Worm (Caenorhabditis elegans) whole organism, late embryonic: ENCODE measurements around the gene C02B10.3.

Experiments used
- ama-1 ChIP-seq: fragments of 150-350 bp; optimal IDR thresholded peaks from 2 replicates; lab custom pipeline; 2014
- ceh-22 ChIP-seq: sonication (generic microtip); optimal IDR thresholded peaks from 2 replicates; lab custom pipeline; 2017; ENCODE audit warnings: missing biosample characterization, missing genetic modification characterization
- ceh-6 ChIP-seq: fragments of 200-800 bp; sonication (Bioruptor generic); optimal IDR thresholded peaks from 2 replicates; lab custom pipeline; 2018; ENCODE audit warnings: mild to moderate bottlenecking, missing genetic modification characterization, missing compliant biosample characterization
- elt-2 ChIP-seq: sonication (generic microtip); optimal IDR thresholded peaks from 2 replicates; lab custom pipeline; 2016; ENCODE audit warnings: missing genetic modification reagents, missing genetic modification characterization, missing compliant biosample characterization
- fax-1 ChIP-seq: sonication (generic microtip); optimal IDR thresholded peaks from 2 replicates; lab custom pipeline; 2016; ENCODE audit warnings: missing genotype, missing genetic modification characterization, missing compliant biosample characterization
- fkh-10 ChIP-seq: fragments of 150-350 bp; optimal IDR thresholded peaks from 2 replicates; lab custom pipeline; 2014; ENCODE audit warnings: missing biosample characterization, missing genetic modification reagents, missing genetic modification characterization
- hlh-30 ChIP-seq: sonication (generic microtip); optimal IDR thresholded peaks from 2 replicates; lab custom pipeline; 2017; ENCODE audit warnings: antibody characterized with exemption, missing genetic modification characterization, missing compliant biosample characterization; ENCODE audit not compliant: insufficient read depth
- lin-11 ChIP-seq: fragments of 200-800 bp; sonication (Bioruptor generic); optimal IDR thresholded peaks from 2 replicates; lab custom pipeline; 2018; ENCODE audit warnings: mild to moderate bottlenecking, missing genetic modification characterization, missing compliant biosample characterization
- nfya-1 ChIP-seq: sonication (generic microtip); optimal IDR thresholded peaks from 2 replicates; lab custom pipeline; 2017; ENCODE audit warnings: missing genetic modification characterization, mild to moderate bottlenecking, missing compliant biosample characterization, antibody characterized with exemption, moderate library complexity
- nhr-11 ChIP-seq: fragments of 150-350 bp; optimal IDR thresholded peaks from 2 replicates; lab custom pipeline; 2014; ENCODE audit warnings: missing biosample characterization, missing genetic modification characterization
- pha-4 ChIP-seq: fragments of 150-350 bp; optimal IDR thresholded peaks from 2 replicates; lab custom pipeline; 2018; ENCODE audit warnings: missing biosample characterization, missing genetic modification reagents, missing genetic modification characterization
- pqm-1 ChIP-seq: sonication (generic microtip); optimal IDR thresholded peaks from 2 replicates; lab custom pipeline; 2016; ENCODE audit warnings: missing genetic modification characterization, missing compliant biosample characterization
- tbx-2 ChIP-seq: sonication (generic microtip); optimal IDR thresholded peaks from 2 replicates; lab custom pipeline; 2016; ENCODE audit warnings: missing genetic modification characterization, missing compliant biosample characterization
- zip-5 ChIP-seq: sonication (generic microtip); optimal IDR thresholded peaks from 2 replicates; lab custom pipeline; 2016; ENCODE audit warnings: missing genetic modification characterization, missing compliant biosample characterization

- TF ChIP-seq nfya-1 (tag; lab: Kevin White, UChicago) (no peak), elt-2 (tag; lab: Kevin White, UChicago) (no peak), ama-1 (lab: Kevin White, UChicago) (no peak), hlh-30 (no peak), nhr-11 (tag; lab: Kevin White, UChicago) (no peak), tbx-2 (no peak), lin-11 (tag; lab: Kevin White, UChicago) (no peak), fkh-10 (GFP tag; lab: Kevin White, UChicago) (no peak), ceh-22 (tag; lab: Kevin White, UChicago) (no peak), ceh-6 (GFP tag; lab: Kevin White, UChicago) (no peak), zip-5 (tag; lab: Kevin White, UChicago) (no peak), pha-4 (tag; lab: Kevin White, UChicago) (no peak), pqm-1 (no peak), fax-1 (tag; lab: Kevin White, UChicago) (no peak)
Measured at ce11 chrIV:5063297-5063696, 39.8 kb downstream of the C02B10.3 start.
